Fruit fly (Drosophila melanogaster): ENCODE data around the gene CG32454.

CG32454 gene

dm6 chr3L:22741389-22742120 lies 12.0 kb downstream of the CG32454 start, which contains the start of gene CG7369:
TSS of gene CG7369 (plus strand) at chr3L:22741793.
- TF ChIP-seq sv (GFP tag; optimal IDR thresholded peaks at IDR 0.05) (peak; percentile 74), CrebA (GFP tag; optimal IDR thresholded peaks at IDR 0.05; ENCODE audit: borderline replicate concordance) (no peak), jim (GFP tag; optimal IDR thresholded peaks at IDR 0.05) (peak; percentile 26), CG32264 (GFP tag; optimal IDR thresholded peaks at IDR 0.05) (peak; percentile 66), Hnf4 (GFP tag; optimal IDR thresholded peaks at IDR 0.05) (peak; percentile 91), tai (GFP tag; optimal IDR thresholded peaks at IDR 0.05) (peak; percentile 95), fru (GFP tag; optimal IDR thresholded peaks at IDR 0.05) (peak; percentile 90), h (GFP tag; optimal IDR thresholded peaks at IDR 0.05) (peak; percentile 90), woc (GFP tag; optimal IDR thresholded peaks at IDR 0.05) (peak; percentile 84), OdsH (GFP tag; optimal IDR thresholded peaks at IDR 0.05) (peak; percentile 87), N (GFP tag; optimal IDR thresholded peaks at IDR 0.05) (no peak), Dfd (GFP tag; optimal IDR thresholded peaks at IDR 0.05) (no peak), lola (GFP tag; optimal IDR thresholded peaks at IDR 0.05) (no peak), pan (optimal IDR thresholded peaks at IDR 0.05) (no peak), psq (GFP tag; optimal IDR thresholded peaks at IDR 0.05) (peak; percentile 89), Hr78 (GFP tag; optimal IDR thresholded peaks at IDR 0.05) (no peak), GATAd (GFP tag; optimal IDR thresholded peaks at IDR 0.05) (peak; percentile 87), ey (GFP tag; optimal IDR thresholded peaks at IDR 0.05) (peak; percentile 83), Hr83 (GFP tag; optimal IDR thresholded peaks at IDR 0.05; ENCODE audit: poor library complexity, severe bottlenecking) (peak; percentile 91), CG9705 (GFP tag; optimal IDR thresholded peaks at IDR 0.05) (peak; percentile 81), dmrt93B (GFP tag; optimal IDR thresholded peaks at IDR 0.05) (peak; percentile 91), br (GFP tag; optimal IDR thresholded peaks at IDR 0.05) (peak; percentile 85), rgr (GFP tag; optimal IDR thresholded peaks at IDR 0.05) (peak; percentile 89), HLH106 (tag; optimal IDR thresholded peaks at IDR 0.05) (peak; percentile 90), Abd-B (GFP tag; optimal IDR thresholded peaks at IDR 0.05) (no peak), foxo (GFP tag; optimal IDR thresholded peaks at IDR 0.05) (peak; percentile 31 to 92), usp (GFP tag; optimal IDR thresholded peaks at IDR 0.05) (no peak), sage (GFP tag; optimal IDR thresholded peaks at IDR 0.05) (peak; percentile 84), brk (GFP tag; optimal IDR thresholded peaks at IDR 0.05) (peak; percentile 93), dsf (GFP tag; optimal IDR thresholded peaks at IDR 0.05; ENCODE audit: borderline replicate concordance) (peak; percentile 77), Rel (GFP tag; optimal IDR thresholded peaks at IDR 0.05) (peak; percentile 71), Rel (tag; optimal IDR thresholded peaks at IDR 0.05) (peak; percentile 99), dl (GFP tag; optimal IDR thresholded peaks at IDR 0.05; ENCODE audit: insufficient read depth in 1 of 2, partially characterized antibody in 2 of 2) (no peak), Jra (GFP tag; optimal IDR thresholded peaks at IDR 0.05) (peak; percentile 75), Mio (GFP tag; optimal IDR thresholded peaks at IDR 0.05) (peak; percentile 49), Vsx2 (GFP tag; optimal IDR thresholded peaks at IDR 0.05; ENCODE audit: partially characterized antibody) (no peak), Sp1 (GFP tag; optimal IDR thresholded peaks at IDR 0.05) (peak; percentile 85), Dif (GFP tag; optimal IDR thresholded peaks at IDR 0.05; ENCODE audit: partially characterized antibody) (no peak), Myc (optimal IDR thresholded peaks at IDR 0.05) (peak; percentile 77)

DNA sequence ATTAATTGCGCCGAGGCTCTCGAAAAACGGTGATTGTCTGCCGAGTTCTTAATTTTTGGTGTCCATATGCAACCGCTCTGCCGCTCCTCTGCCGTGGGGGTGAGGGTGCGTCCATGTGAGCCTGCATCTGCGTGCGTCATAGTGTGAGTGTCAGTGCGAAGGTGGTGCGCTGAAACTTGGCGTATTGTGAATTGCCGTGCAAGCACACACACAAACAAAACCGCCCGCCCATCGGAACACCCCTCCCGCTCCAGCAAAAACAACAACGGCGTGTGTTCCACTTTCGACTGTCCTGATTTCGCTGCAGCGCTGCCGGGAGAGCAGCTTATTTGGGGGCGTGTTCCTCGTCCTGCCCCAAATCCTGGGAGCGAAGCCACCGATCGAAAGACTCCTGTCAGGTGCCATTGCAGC lies 12.6 kb downstream of the CG32454 start:
- peak; percentile 2 for TF ChIP-seq lola (GFP tag; optimal IDR thresholded peaks at IDR 0.05)
- no peak for TF ChIP-seq HLH106 (tag; optimal IDR thresholded peaks at IDR 0.05)

Data from whole organism, wandering third instar larva.